Worm (Caenorhabditis elegans) whole organism, L4/young adult: ENCODE data around the gene W02A2.12.

Experiments
- W03F9.2 ChIP-seq: fragments of 150-350 bp; optimal IDR thresholded peaks from 2 replicates; lab custom pipeline; 2014; ENCODE audit warnings: missing biosample characterization, missing genetic modification characterization
- dao-5 ChIP-seq: sonication (generic microtip); optimal IDR thresholded peaks from 2 replicates; lab custom pipeline; 2016; ENCODE audit warnings: missing genotype, missing genetic modification characterization, moderate library complexity, missing compliant biosample characterization
- him-1 ChIP-seq: sonication (generic microtip); optimal IDR thresholded peaks from 2 replicates; lab custom pipeline; 2016; ENCODE audit warnings: missing genotype, missing genetic modification reagents, missing genetic modification characterization, missing compliant biosample characterization

Gene W02A2.12

DNA sequence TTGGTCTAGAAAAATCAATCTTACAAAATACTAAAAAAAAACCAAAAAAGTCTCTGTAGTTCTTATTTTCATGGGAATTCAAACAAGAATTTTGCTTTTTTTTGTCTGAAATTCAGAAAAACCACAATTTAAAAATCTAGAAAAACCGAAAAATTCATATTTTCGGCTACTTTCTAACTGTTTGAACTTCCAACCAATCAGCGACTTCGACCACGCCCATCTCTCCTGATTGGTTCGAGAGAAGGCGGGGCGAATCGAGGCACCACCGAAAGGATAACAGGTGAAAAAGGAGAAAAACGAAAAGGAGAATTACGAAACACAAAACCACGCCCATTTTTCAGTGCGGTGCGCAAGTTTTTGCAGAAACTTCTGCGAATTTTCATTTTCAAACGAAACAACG lies 43.8 kb downstream of the W02A2.12 start:
- TF ChIP-seq W03F9.2 (tag; lab: Kevin White, UChicago): no peak
- no peak for TF ChIP-seq him-1 (tag; lab: Kevin White, UChicago)
- no peak for TF ChIP-seq dao-5

DNA sequence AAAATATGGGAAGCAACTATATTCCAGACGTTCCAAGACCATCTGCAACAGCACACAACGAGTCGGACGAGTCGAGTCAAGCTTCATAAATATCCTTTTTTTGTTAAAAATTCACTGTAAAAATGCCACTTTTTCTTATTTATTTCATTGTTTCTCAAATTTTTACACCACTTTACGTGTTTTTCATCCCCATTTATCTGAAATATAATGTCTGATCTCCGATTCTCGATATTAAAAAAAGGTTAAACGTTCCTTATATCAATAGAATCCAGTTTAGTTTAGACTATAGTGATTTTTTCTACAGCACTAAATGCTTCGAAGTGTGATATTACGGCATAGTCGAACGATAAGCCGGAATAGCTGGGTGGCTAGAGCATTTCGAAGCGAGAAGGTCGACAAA lies 45.2 kb downstream of the W02A2.12 start, which contains the start of gene Y67H2A.7:
Gene Y67H2A.7 (plus strand): TSS at position 301 of the 400 bp plus-strand sequence.
- TF ChIP-seq dao-5: no peak
- no peak for TF ChIP-seq him-1 (tag; lab: Kevin White, UChicago)
- no peak for TF ChIP-seq W03F9.2 (tag; lab: Kevin White, UChicago)

DNA sequence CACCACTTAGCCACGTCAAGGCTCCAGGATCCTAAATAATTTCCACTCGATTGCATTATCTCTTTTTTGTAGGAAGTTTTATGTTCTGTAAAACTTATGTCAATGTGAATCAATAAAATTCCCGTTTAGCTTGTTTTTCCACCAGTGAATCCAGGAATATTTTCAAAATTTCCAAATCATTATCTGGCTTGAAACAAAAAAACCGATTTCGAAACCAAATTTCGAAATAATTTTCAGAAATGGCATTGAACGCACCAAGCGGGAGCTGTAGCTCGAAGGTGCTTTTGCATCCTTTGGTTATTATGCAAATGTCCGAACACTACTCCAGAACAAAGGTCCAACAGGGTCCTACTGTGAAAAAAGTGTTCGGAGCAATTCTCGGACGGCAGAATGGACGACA lies 48.0 kb downstream of the W02A2.12 start, which contains the start of gene csn-6:
Gene csn-6 (plus strand): TSS at position 234 of the 400 bp plus-strand sequence.
- TF ChIP-seq W03F9.2 (tag; lab: Kevin White, UChicago) (no peak), dao-5 (no peak), him-1 (tag; lab: Kevin White, UChicago) (no peak)

DNA sequence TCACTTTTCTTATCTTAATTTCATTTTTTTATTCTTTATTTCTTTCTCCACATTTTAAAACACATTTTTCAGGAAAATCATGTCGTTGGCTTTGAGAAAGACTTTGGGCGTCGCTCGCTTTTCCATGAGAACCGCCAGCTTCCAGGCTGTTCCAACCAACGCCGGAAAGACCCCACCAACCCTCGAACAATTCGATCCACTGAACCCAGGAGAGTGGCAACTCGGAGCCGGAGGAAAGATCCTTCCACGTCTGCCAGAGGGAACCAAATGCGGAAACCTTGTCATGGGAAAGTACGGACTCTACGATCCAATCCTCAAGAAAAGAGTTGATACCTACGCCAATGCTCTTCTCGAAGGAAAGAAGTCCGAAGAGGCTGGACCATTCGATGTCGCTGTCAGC lies 48.5 kb downstream of the W02A2.12 start, which contains the start of gene kdp-1:
Gene kdp-1 (plus strand): TSS at position 80 of the 400 bp plus-strand sequence.
- TF ChIP-seq him-1 (tag; lab: Kevin White, UChicago) (no peak), dao-5 (no peak), W03F9.2 (tag; lab: Kevin White, UChicago) (no peak)

ce11 chrIV:13299648-13300047 lies 49.0 kb downstream of the W02A2.12 start:
- TF ChIP-seq W03F9.2 (tag; lab: Kevin White, UChicago): no peak
- TF ChIP-seq dao-5: no peak
- no peak for TF ChIP-seq him-1 (tag; lab: Kevin White, UChicago)
